Worm (Caenorhabditis elegans): ENCODE results near the gene cin-4.

Gene cin-4

DNA sequence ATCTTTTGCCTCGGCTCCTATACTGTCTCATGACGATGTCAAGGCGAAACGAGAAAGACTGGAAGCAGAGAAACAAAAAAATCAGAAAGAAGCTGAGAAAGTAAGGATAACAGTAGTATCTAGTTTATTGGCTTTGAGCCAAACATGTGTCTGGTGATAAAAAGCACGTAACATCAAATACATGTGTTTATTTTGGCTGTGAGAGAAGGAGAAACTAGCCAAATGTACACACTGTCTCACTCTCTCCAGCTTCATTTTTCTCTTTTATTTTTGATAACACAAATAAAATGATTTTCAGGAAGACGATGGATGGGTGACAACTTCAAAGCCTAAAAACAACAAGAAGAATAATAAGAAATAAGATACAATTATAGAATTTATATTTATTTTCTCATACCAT, 8.6 kb upstream of the cin-4 start:
- TF ChIP-seq ztf-4 (tag; optimal IDR thresholded peaks at IDR 0.05) (no peak), efl-1 (optimal IDR thresholded peaks at IDR 0.05) (no peak), efl-1 (GFP tag; optimal IDR thresholded peaks at IDR 0.05 in 1 of 2) (peak in 1 of 2 experiments; percentile 79)

ce11 chrII:7031137-7031697, 6.9 kb upstream of the cin-4 start:
- TF ChIP-seq nhr-20 (tag; optimal IDR thresholded peaks at IDR 0.05) (peak; percentile 17), pqm-1 (tag; optimal IDR thresholded peaks at IDR 0.05) (no peak), lsy-2 (tag; optimal IDR thresholded peaks at IDR 0.05) (peak in 1 of 2 experiments; percentile 6), elt-2 (tag; optimal IDR thresholded peaks at IDR 0.05) (peak; percentile 61), lin-35 (GFP tag; optimal IDR thresholded peaks at IDR 0.05) (peak in 1 of 2 experiments; percentile 36), efl-1 (optimal IDR thresholded peaks at IDR 0.05) (no peak), efl-1 (GFP tag; optimal IDR thresholded peaks at IDR 0.05 in 1 of 2) (peak in 1 of 2 experiments; percentile 22), blmp-1 (tag; optimal IDR thresholded peaks at IDR 0.05) (peak; percentile 33), unc-62 (GFP tag; optimal IDR thresholded peaks at IDR 0.05) (no peak)

DNA sequence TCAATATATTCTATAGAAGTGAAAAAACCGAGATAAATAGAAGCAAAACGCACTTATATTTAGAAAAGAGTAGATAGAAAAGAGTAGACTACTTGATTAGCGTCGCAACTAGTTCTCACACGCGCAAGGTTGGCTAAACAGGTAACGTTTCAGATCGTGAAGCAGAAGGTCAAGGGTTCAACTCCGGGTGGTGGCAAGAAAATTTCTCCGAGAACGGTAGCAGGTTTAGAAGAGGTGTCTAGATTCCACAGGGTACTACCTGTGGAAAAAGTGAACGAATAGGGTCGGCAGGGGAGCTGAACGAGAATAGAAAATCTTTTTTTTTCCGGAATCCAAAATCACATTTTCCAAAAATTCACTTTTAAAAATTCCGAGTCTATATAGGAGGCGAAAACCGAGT, 4.0 kb downstream of the cin-4 start:
- TF ChIP-seq grh-1 (GFP tag; IDR thresholded peaks at IDR 0.05), result 0 out of 2 replicates have a peak, but pooled peaks have one; percentile 9
- TF ChIP-seq nhr-47 (tag; optimal IDR thresholded peaks at IDR 0.05), result peak; percentile 29
- peak; percentile 57 for TF ChIP-seq nhr-19 (GFP tag; conservative IDR thresholded peaks at IDR 0.05)
- peak; percentile 32 for TF ChIP-seq nhr-90 (tag; optimal IDR thresholded peaks at IDR 0.05; ENCODE audit: poor library complexity)

DNA sequence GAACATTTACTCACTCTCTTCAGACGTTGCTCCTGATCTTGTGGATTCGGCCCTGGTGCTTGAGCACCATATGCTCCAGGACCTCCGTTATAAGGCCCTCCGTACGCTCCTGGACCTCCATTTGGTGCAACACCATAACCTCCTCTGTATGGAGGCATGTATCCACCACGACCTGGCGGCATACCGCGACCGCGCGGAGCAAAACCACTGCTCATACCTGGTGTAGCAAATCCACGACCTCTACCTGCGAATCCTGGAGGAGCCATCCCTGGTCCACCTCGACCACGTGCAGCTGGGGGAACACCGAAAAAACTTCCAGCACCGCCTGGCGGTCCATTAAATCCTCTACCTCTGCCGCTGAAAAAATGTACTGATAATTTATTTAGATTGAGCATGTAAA, 11.4 kb downstream of the cin-4 start:
- no peak for TF ChIP-seq elt-3 (tag; optimal IDR thresholded peaks at IDR 0.05)
- no peak for TF ChIP-seq nhr-237 (tag; optimal IDR thresholded peaks at IDR 0.05)
- TF ChIP-seq nhr-11 (tag; optimal IDR thresholded peaks at IDR 0.05), result no peak
- no peak for TF ChIP-seq unc-30 (tag; optimal IDR thresholded peaks at IDR 0.05)
- TF ChIP-seq lin-14 (GFP tag; optimal IDR thresholded peaks at IDR 0.05), result no peak
- TF ChIP-seq rnt-1 (tag; optimal IDR thresholded peaks at IDR 0.05), result no peak
- TF ChIP-seq unc-86 (tag; optimal IDR thresholded peaks at IDR 0.05), result no peak
- TF ChIP-seq efl-1 (optimal IDR thresholded peaks at IDR 0.05), result no peak
- TF ChIP-seq efl-1 (GFP tag; optimal IDR thresholded peaks at IDR 0.05 in 1 of 2), result peak in 1 of 2 experiments; percentile 59
- no peak for TF ChIP-seq mep-1 (tag; optimal IDR thresholded peaks at IDR 0.05)

- TF ChIP-seq rnt-1 (tag; optimal IDR thresholded peaks at IDR 0.05) (peak; percentile 44), nhr-47 (tag; optimal IDR thresholded peaks at IDR 0.05) (peak; percentile 56), C16A3.4 (tag; optimal IDR thresholded peaks at IDR 0.05) (peak; percentile 66), sox-4 (tag; optimal IDR thresholded peaks at IDR 0.05) (no peak), dsc-1 (tag; optimal IDR thresholded peaks at IDR 0.05) (peak; percentile 44), lin-15B (tag; optimal IDR thresholded peaks at IDR 0.05) (peak; percentile 73), mep-1 (tag; optimal IDR thresholded peaks at IDR 0.05) (peak; percentile 78), lin-13 (GFP tag; optimal IDR thresholded peaks at IDR 0.05) (peak; percentile 2), fkh-8 (tag; optimal IDR thresholded peaks at IDR 0.05) (peak; percentile 41), elt-3 (tag; optimal IDR thresholded peaks at IDR 0.05) (peak in 1 of 6 experiments; percentile 38), ceh-88 (GFP tag; IDR thresholded peaks at IDR 0.05) (no peak), xbp-1 (tag; optimal IDR thresholded peaks at IDR 0.05) (peak; percentile 42), nhr-19 (GFP tag; conservative IDR thresholded peaks at IDR 0.05) (peak; percentile 24; the same call in 1 of the 2 replicates), efl-3 (GFP tag; optimal IDR thresholded peaks at IDR 0.05) (no peak), ceh-8 (GFP tag; optimal IDR thresholded peaks at IDR 0.05) (no peak), lin-35 (GFP tag; optimal IDR thresholded peaks at IDR 0.05) (peak; percentile 58 to 82), efl-1 (optimal IDR thresholded peaks at IDR 0.05) (peak; percentile 66 to 78), efl-1 (GFP tag; optimal IDR thresholded peaks at IDR 0.05 in 1 of 2) (peak; percentile 69 to 94), ama-1 (optimal IDR thresholded peaks at IDR 0.05) (no peak), nhr-11 (tag; optimal IDR thresholded peaks at IDR 0.05) (no peak), nhr-20 (tag; optimal IDR thresholded peaks at IDR 0.05) (peak; percentile 58), skn-1 (tag; optimal IDR thresholded peaks at IDR 0.05) (peak; percentile 43), nhr-237 (tag; optimal IDR thresholded peaks at IDR 0.05) (peak; percentile 1), swsn-7 (tag; optimal IDR thresholded peaks at IDR 0.05) (peak; percentile 54), nhr-90 (tag; optimal IDR thresholded peaks at IDR 0.05; ENCODE audit: poor library complexity) (peak; percentile 23), tbx-2 (tag; optimal IDR thresholded peaks at IDR 0.05) (peak; percentile 40), nhr-71 (tag; optimal IDR thresholded peaks at IDR 0.05) (peak; percentile 50), tlp-1 (tag; optimal IDR thresholded peaks at IDR 0.05) (no peak), ceh-82 (tag; optimal IDR thresholded peaks at IDR 0.05) (peak; percentile 26 to 70 (median 39)), nhr-85 (tag) (peak; percentile 31), ceh-63 (GFP tag; optimal IDR thresholded peaks at IDR 0.05) (no peak), mef-2 (tag; optimal IDR thresholded peaks at IDR 0.05) (no peak)
These were observed 12.1 kb downstream of the cin-4 start, which contains the start of the genes tcer-1 and ZK1127.5 for ce11 chrII:7050021-7050722. TSS of gene tcer-1 (minus strand) at chrII:7050071. TSS of gene ZK1127.5 (plus strand) at chrII:7050672.
